Worm (Caenorhabditis elegans) whole organism, L2 larva: ENCODE measurements around the gene cyp-33C7.
"Not testable (repeated sequence)": the region's sequence is repeated elsewhere in the genome, so short reads cannot be mapped to it uniquely, and the experiment has no call there.

Experiments
- C34F6.9 ChIP-seq: fragments of 150-350 bp; optimal IDR thresholded peaks from 2 replicates; lab custom pipeline; 2014; ENCODE audit warnings: missing biosample characterization, missing genetic modification characterization
- F13H6.1 ChIP-seq: sonication (generic microtip); optimal IDR thresholded peaks from 2 replicates; lab custom pipeline; 2016; ENCODE audit warnings: missing genetic modification characterization, missing compliant biosample characterization
- R02D3.7 ChIP-seq: fragments of 150-350 bp; optimal IDR thresholded peaks from 2 replicates; lab custom pipeline; 2014; ENCODE audit warnings: missing biosample characterization, missing genetic modification characterization
- ZK546.5 ChIP-seq: sonication (generic microtip); optimal IDR thresholded peaks from 2 replicates; lab custom pipeline; 2017; ENCODE audit warnings: missing biosample characterization, missing genetic modification characterization
- alr-1 ChIP-seq: fragments of 150-350 bp; optimal IDR thresholded peaks from 2 replicates; lab custom pipeline; 2014; ENCODE audit warnings: missing biosample characterization, missing genetic modification characterization
- aly-2 ChIP-seq: fragments of 150-350 bp; optimal IDR thresholded peaks from 2 replicates; lab custom pipeline; 2014; ENCODE audit warnings: missing biosample characterization, missing genetic modification characterization
- ama-1 ChIP-seq: fragments of 150-350 bp; optimal IDR thresholded peaks from 2 replicates; lab custom pipeline; 2018; ENCODE audit warnings: inconsistent platforms
- blmp-1 ChIP-seq: sonication (generic microtip); optimal IDR thresholded peaks from 2 replicates; lab custom pipeline; 2017; ENCODE audit warnings: missing genetic modification characterization, mild to moderate bottlenecking, missing compliant biosample characterization, antibody characterized with exemption, moderate library complexity; ENCODE audit not compliant: insufficient read depth
- ceh-16 ChIP-seq: fragments of 150-350 bp; optimal IDR thresholded peaks from 2 replicates; lab custom pipeline; 2014; ENCODE audit warnings: missing biosample characterization, missing genetic modification characterization
- ceh-82 ChIP-seq: fragments of 150-350 bp; optimal IDR thresholded peaks from 2 replicates; lab custom pipeline; 2014; ENCODE audit warnings: missing biosample characterization, missing genetic modification characterization
- crh-2 ChIP-seq: sonication (generic microtip); optimal IDR thresholded peaks from 2 replicates; lab custom pipeline; 2017; ENCODE audit warnings: missing biosample characterization, missing genetic modification characterization
- dmd-4 ChIP-seq: sonication (generic microtip); optimal IDR thresholded peaks from 2 replicates; lab custom pipeline; 2017; ENCODE audit warnings: missing biosample characterization, missing genetic modification characterization
- elt-3 ChIP-seq: sonication (generic microtip); optimal IDR thresholded peaks from 2 replicates; lab custom pipeline; 2017; ENCODE audit warnings: missing biosample characterization, missing genetic modification characterization
- fos-1 ChIP-seq: fragments of 150-350 bp; optimal IDR thresholded peaks from 2 replicates; lab custom pipeline; 2014; ENCODE audit warnings: missing biosample characterization, missing genetic modification characterization
- gmeb-1 ChIP-seq: fragments of 150-350 bp; optimal IDR thresholded peaks from 2 replicates; lab custom pipeline; 2014; ENCODE audit warnings: missing biosample characterization, missing genetic modification characterization
- lsy-2 ChIP-seq, 2 experiments: fragments of 150-350 bp in 1 of 2; sonication (generic microtip) in 1 of 2; optimal IDR thresholded peaks; 2 replicates each; lab custom pipeline; 2014 to 2017; ENCODE audit warnings: missing biosample characterization in 2 of 2, missing genetic modification characterization in 2 of 2
- mab-5 ChIP-seq: fragments of 150-350 bp; optimal IDR thresholded peaks from 2 replicates; lab custom pipeline; 2014; ENCODE audit warnings: missing biosample characterization, missing genetic modification characterization
- mbf-1 ChIP-seq: sonication (generic microtip); optimal IDR thresholded peaks from 2 replicates; lab custom pipeline; 2017; ENCODE audit warnings: missing biosample characterization, missing genetic modification characterization
- nhr-10 ChIP-seq: sonication (generic microtip); optimal IDR thresholded peaks from 2 replicates; lab custom pipeline; 2017; ENCODE audit warnings: missing biosample characterization, missing genetic modification characterization
- nhr-11 ChIP-seq: fragments of 150-350 bp; optimal IDR thresholded peaks from 2 replicates; lab custom pipeline; 2014; ENCODE audit warnings: missing biosample characterization, missing genetic modification characterization
- nhr-12 ChIP-seq: fragments of 150-350 bp; optimal IDR thresholded peaks from 2 replicates; lab custom pipeline; 2014; ENCODE audit warnings: missing biosample characterization, missing genetic modification characterization
- nhr-129 ChIP-seq: fragments of 150-350 bp; optimal IDR thresholded peaks from 2 replicates; lab custom pipeline; 2014; ENCODE audit warnings: missing biosample characterization, missing genetic modification characterization
- nhr-21 ChIP-seq: fragments of 150-350 bp; optimal IDR thresholded peaks from 2 replicates; lab custom pipeline; 2014; ENCODE audit warnings: missing biosample characterization, missing genetic modification characterization
- nhr-25 ChIP-seq: fragments of 150-350 bp; sonication (generic microtip); optimal IDR thresholded peaks from 3 replicates; lab custom pipeline; 2014; ENCODE audit warnings: missing biosample characterization, missing genetic modification characterization
- nhr-6 ChIP-seq: fragments of 150-350 bp; optimal IDR thresholded peaks from 2 replicates; lab custom pipeline; 2014; ENCODE audit warnings: missing biosample characterization, missing genetic modification characterization
- nhr-77 ChIP-seq: fragments of 150-350 bp; optimal IDR thresholded peaks from 2 replicates; lab custom pipeline; 2014; ENCODE audit warnings: missing biosample characterization, missing genetic modification characterization
- sma-3 ChIP-seq: sonication (generic microtip); optimal IDR thresholded peaks from 2 replicates; lab custom pipeline; 2016; ENCODE audit warnings: missing genetic modification reagents, missing genetic modification characterization, missing compliant biosample characterization
- sma-9 ChIP-seq, 2 experiments: fragments of 150-350 bp in 1 of 2; sonication (generic microtip) in 1 of 2; optimal IDR thresholded peaks; 2 replicates each; lab custom pipeline; 2014 to 2016; ENCODE audit warnings: missing genetic modification characterization in 2 of 2, mild to moderate bottlenecking in 1 of 2, missing biosample characterization in 1 of 2, missing compliant biosample characterization in 1 of 2, missing genetic modification reagents in 1 of 2, moderate library complexity in 1 of 2
- unc-39 ChIP-seq: fragments of 150-350 bp; optimal IDR thresholded peaks from 2 replicates; lab custom pipeline; 2014; ENCODE audit warnings: missing biosample characterization, missing genetic modification characterization
- unc-55 ChIP-seq: fragments of 150-350 bp; sonication (generic microtip); optimal IDR thresholded peaks from 3 replicates; lab custom pipeline; 2014; ENCODE audit warnings: missing biosample characterization, missing genetic modification reagents, missing genetic modification characterization
- unc-62 ChIP-seq: fragments of 150-350 bp; optimal IDR thresholded peaks from 2 replicates; lab custom pipeline; 2014; ENCODE audit warnings: missing biosample characterization, missing genetic modification reagents, missing genetic modification characterization
- ztf-1 ChIP-seq: fragments of 200-800 bp; sonication (Bioruptor generic); conservative IDR thresholded peaks from 2 replicates; pipeline ENCODE4 v1.3.6; 2022; ENCODE audit warnings: missing genetic modification characterization, missing compliant biosample characterization
- ztf-11 ChIP-seq: sonication (generic microtip); optimal IDR thresholded peaks from 2 replicates; lab custom pipeline; 2017; ENCODE audit warnings: missing biosample characterization, missing genetic modification characterization

The cyp-33C7 gene

DNA sequence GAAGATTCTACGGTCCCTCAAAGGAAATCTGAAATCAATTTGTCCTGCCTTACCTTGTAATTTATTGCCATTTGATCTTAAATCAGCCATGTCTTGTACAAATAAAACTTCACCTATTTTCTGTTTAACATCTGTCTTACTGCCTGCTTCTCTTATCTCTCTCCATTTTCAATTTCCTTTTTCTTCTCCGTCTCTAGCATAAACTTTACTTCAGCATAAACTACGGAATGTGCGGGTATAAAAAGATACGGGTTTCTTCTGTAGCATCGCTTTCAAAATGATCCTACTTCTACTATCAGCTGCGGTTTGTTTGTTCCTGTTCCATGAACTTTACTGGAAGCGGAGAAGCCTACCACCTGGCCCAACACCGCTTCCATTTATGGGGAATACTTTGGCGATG is 5.6 kb upstream of the cyp-33C7 start, which contains the start of gene cyp-33C5:
cyp-33C5 (plus strand) TSS at position 254 of the 400 bp plus-strand sequence.
- peak; percentile 5 for TF ChIP-seq sma-3
- TF ChIP-seq nhr-10 (tag; lab: Kevin White, UChicago): no peak
- TF ChIP-seq unc-55 (GFP tag; lab: Kevin White, UChicago): peak; percentile 2
- TF ChIP-seq sma-9 (GFP tag; optimal IDR thresholded peaks at IDR 0.05; lab: Kevin White, UChicago): peak; percentile 74
- no peak for TF ChIP-seq sma-9 (tag; optimal IDR thresholded peaks at IDR 0.05; lab: Kevin White, UChicago)
- TF ChIP-seq F13H6.1 (tag; lab: Kevin White, UChicago): no peak
- no peak for TF ChIP-seq aly-2
- no peak for TF ChIP-seq nhr-12 (tag; lab: Kevin White, UChicago)
- TF ChIP-seq gmeb-1 (tag; lab: Kevin White, UChicago): peak; percentile 28
- peak; percentile 26 for TF ChIP-seq nhr-129 (tag; lab: Kevin White, UChicago)
- TF ChIP-seq fos-1: peak; percentile 44

DNA sequence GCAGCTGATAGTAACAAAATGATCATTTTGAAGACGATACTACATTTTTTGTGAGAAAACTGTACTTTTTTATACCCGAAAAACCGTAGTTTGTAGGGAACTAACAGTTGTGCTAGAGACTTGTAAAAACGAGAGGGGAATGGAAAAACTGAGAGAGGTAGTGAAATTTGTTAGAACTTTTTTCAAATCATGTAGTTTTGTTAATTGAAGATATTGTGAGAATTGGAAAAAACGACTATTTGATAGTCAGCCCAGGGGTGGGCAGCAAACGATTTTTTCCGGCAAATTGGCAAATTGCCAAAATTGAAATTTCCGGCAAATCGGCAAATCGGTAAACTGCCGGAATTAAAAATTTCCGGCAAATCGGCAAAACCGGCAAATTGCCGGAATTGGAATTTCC is 1.0 kb upstream of the cyp-33C7 start, which contains the start of gene cyp-33C6:
cyp-33C6 (minus strand) TSS at position 101 of the 400 bp plus-strand sequence.
- TF ChIP-seq mbf-1 (tag; lab: Kevin White, UChicago): no peak
- no peak for TF ChIP-seq sma-3
- no peak for TF ChIP-seq dmd-4
- TF ChIP-seq nhr-21 (tag; lab: Kevin White, UChicago): no peak
- TF ChIP-seq nhr-10 (tag; lab: Kevin White, UChicago): no peak
- no peak for TF ChIP-seq gmeb-1 (tag; lab: Kevin White, UChicago)
- TF ChIP-seq nhr-77: no peak
- no peak for TF ChIP-seq R02D3.7 (tag; lab: Kevin White, UChicago)
- TF ChIP-seq alr-1: no peak
- no peak for TF ChIP-seq unc-39 (tag; lab: Kevin White, UChicago)
- TF ChIP-seq lsy-2 (tag; optimal IDR thresholded peaks at IDR 0.05; lab: Kevin White, UChicago): no peak
- no peak for TF ChIP-seq mab-5 (tag; lab: Kevin White, UChicago)
- TF ChIP-seq nhr-6 (tag; lab: Kevin White, UChicago): no peak
- TF ChIP-seq sma-9 (GFP tag; optimal IDR thresholded peaks at IDR 0.05; lab: Kevin White, UChicago): no peak
- no peak for TF ChIP-seq sma-9 (tag; optimal IDR thresholded peaks at IDR 0.05; lab: Kevin White, UChicago)
- no peak for TF ChIP-seq ceh-82 (tag; lab: Kevin White, UChicago)

DNA sequence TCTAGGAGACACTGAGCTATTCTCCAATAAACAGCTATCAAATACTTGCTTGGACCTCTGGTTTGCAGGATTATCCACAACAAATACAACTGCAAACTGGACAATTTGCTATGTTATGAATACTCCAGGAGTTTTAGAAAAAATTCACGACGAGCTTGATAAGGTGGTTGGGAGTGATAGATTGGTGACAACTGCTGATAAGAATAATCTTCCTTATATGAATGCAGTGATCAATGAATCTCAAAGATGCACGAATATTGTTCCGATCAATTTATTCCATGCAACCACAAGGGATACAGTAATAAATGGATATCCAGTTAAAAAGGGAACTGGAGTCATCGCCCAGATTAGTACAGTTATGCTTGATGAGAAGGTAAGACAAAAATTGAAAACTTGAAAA is 1.4 kb downstream of the cyp-33C7 start:
- TF ChIP-seq unc-62 (no peak), fos-1 (peak; percentile 11)
- TF ChIP-seq, all 48 proteins: peak for 1

DNA sequence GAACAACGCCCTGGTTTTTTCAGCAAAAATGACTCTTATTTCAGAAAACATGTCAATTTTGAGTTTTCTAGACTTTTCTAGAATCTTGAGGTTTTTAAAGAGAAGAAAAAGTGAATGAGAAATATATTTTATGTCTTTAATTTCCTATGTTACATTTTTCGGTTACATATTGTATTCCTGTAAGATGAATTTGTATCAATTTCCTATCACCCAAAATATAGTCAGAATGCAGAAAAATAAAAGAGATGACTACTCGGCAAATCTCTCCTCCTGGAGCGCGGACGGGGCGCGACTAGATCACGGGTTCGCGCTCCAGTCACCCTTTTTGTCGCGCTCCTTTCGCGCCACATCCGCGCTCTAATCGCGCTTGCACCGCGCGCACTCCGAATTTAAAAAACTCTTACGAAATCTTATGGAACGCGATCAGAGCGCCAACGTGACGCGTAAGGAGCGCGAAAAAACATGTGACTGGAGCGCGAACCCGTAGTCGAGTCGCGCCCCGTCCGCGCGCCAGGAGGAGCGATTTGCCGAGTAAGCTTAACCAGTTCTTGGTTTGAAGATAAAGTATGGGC is 4.3 kb downstream of the cyp-33C7 start, which contains the start of gene str-253:
str-253 (minus strand) TSS at position 51 of the 572 bp plus-strand sequence.
- no peak for TF ChIP-seq sma-3
- no peak for TF ChIP-seq ceh-16 (tag; lab: Kevin White, UChicago)
- no peak for TF ChIP-seq nhr-25 (tag; lab: Kevin White, UChicago)
- no peak for TF ChIP-seq nhr-11 (tag; lab: Kevin White, UChicago)
- TF ChIP-seq ama-1 (lab: Kevin White, UChicago): no peak
- no peak for TF ChIP-seq aly-2
- TF ChIP-seq ceh-82 (tag; lab: Kevin White, UChicago): no peak
- TF ChIP-seq F13H6.1 (tag; lab: Kevin White, UChicago): no peak
- TF ChIP-seq ZK546.5 (tag; lab: Kevin White, UChicago): no peak
- no peak for TF ChIP-seq ztf-1
- no peak for TF ChIP-seq gmeb-1 (tag; lab: Kevin White, UChicago)
- no peak for TF ChIP-seq R02D3.7 (tag; lab: Kevin White, UChicago)
- no peak for TF ChIP-seq mab-5 (tag; lab: Kevin White, UChicago)
- TF ChIP-seq unc-39 (tag; lab: Kevin White, UChicago): no peak
- TF ChIP-seq elt-3: no peak
- TF ChIP-seq nhr-10 (tag; lab: Kevin White, UChicago): no peak
- no peak for TF ChIP-seq C34F6.9 (tag; lab: Kevin White, UChicago)
- no peak for TF ChIP-seq crh-2 (tag; lab: Kevin White, UChicago)
- TF ChIP-seq, all 48 proteins: peak for 0

DNA sequence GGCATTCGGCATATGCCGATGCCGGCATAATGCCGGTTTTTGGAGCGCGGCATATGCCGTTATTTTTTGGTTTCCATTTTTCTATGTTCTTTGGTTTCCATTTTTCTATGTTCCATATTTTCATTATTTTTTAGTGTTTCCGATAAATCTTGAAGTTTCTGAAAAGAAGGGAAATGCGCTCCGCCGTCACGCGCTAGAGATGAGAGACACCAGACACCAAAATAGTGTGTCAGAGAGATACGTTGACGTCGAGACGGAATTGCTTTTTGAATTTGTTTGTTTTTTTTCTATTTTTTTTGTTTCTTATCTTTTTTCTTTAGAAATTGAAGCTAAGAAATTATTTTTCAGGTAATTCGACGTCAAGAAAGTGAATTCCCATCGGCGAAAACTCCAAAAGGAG is 4.9 kb downstream of the cyp-33C7 start, which contains the start of gene F41B5.1:
F41B5.1 (plus strand) TSS at position 343 of the 400 bp plus-strand sequence.
- TF ChIP-seq ztf-11 (tag; lab: Kevin White, UChicago); blmp-1; nhr-21 (tag; lab: Kevin White, UChicago): not testable (repeated sequence)
